Worm (Caenorhabditis elegans): Measurements from ENCODE around the gene fat-5.

DNA sequence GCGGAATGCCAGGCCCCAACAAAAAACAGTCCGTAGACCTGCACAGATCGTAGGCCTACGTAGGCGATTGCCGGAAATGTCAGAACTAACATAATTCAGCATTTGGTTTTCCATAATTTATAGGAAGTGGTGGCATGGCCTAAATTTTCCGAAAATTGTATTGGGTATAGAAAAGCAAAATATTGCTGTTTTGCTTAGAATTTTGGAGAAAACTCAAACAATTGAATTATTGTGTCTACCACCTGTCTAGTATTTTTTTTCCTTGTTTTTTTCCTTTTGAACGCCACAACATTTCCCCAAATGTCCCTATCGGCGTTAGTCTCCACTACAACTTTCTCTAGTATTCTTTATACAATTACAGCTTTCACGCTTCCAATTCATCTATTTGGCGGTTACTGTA is 42.4 kb downstream of the fat-5 start, which contains the start of gene srh-284:
- no peak for TF ChIP-seq tbx-37 (GFP tag; conservative IDR thresholded peaks at IDR 0.05)
- TF ChIP-seq hmg-4 (GFP tag; optimal IDR thresholded peaks at IDR 0.05), result no peak
- no peak for TF ChIP-seq pes-1 (GFP tag; IDR thresholded peaks at IDR 0.05)
- no peak for TF ChIP-seq B0310.2 (tag; optimal IDR thresholded peaks at IDR 0.05)
- no peak for TF ChIP-seq ets-7 (tag; optimal IDR thresholded peaks at IDR 0.05)
- no peak for TF ChIP-seq flt-1 (GFP tag; IDR thresholded peaks at IDR 0.05)
- no peak for TF ChIP-seq ama-1 (optimal IDR thresholded peaks at IDR 0.05)
- no peak for TF ChIP-seq sea-1 (GFP tag; conservative IDR thresholded peaks at IDR 0.05)
- no peak for TF ChIP-seq hnd-1 (tag; optimal IDR thresholded peaks at IDR 0.05)
